Worm (Caenorhabditis elegans): ENCODE data around the gene W08E12.6.

The W08E12.6 gene

ce11 chrIV:3345484-3345883 lies 47.1 kb downstream of the W08E12.6 start:
- TF ChIP-seq elt-3 (tag; optimal IDR thresholded peaks at IDR 0.05) = no peak
- no peak for TF ChIP-seq nhr-20 (tag; optimal IDR thresholded peaks at IDR 0.05)
- TF ChIP-seq C04F5.9 (tag; optimal IDR thresholded peaks at IDR 0.05) = no peak
- TF ChIP-seq vab-15 (tag; optimal IDR thresholded peaks at IDR 0.05) = no peak
- TF ChIP-seq lsy-2 (tag; optimal IDR thresholded peaks at IDR 0.05) = no peak
- TF ChIP-seq ceh-88 (GFP tag; IDR thresholded peaks at IDR 0.05) = no peak
- no peak for TF ChIP-seq pax-3 (tag; optimal IDR thresholded peaks at IDR 0.05)
- no peak for TF ChIP-seq zag-1 (tag; optimal IDR thresholded peaks at IDR 0.05)
- no peak for TF ChIP-seq pag-3 (tag; optimal IDR thresholded peaks at IDR 0.05; ENCODE audit: borderline replicate concordance, insufficient read depth)
- TF ChIP-seq snpc-4 (tag; optimal IDR thresholded peaks at IDR 0.05) = no peak
- TF ChIP-seq dsc-1 (tag; optimal IDR thresholded peaks at IDR 0.05) = no peak
- no peak for TF ChIP-seq ces-1 (GFP tag; optimal IDR thresholded peaks at IDR 0.05)
- TF ChIP-seq isw-1 (GFP tag; IDR thresholded peaks at IDR 0.05) = no peak
- TF ChIP-seq ceh-63 (GFP tag; optimal IDR thresholded peaks at IDR 0.05) = no peak

- TF ChIP-seq ceh-63 (GFP tag; optimal IDR thresholded peaks at IDR 0.05) (no peak), ceh-90 (tag; optimal IDR thresholded peaks at IDR 0.05) (no peak), lin-13 (GFP tag; optimal IDR thresholded peaks at IDR 0.05) (no peak), ceh-8 (GFP tag; optimal IDR thresholded peaks at IDR 0.05) (peak; percentile 83), ama-1 (optimal IDR thresholded peaks at IDR 0.05) (no peak), lin-14 (GFP tag; optimal IDR thresholded peaks at IDR 0.05) (peak; percentile 1), vab-15 (tag; optimal IDR thresholded peaks at IDR 0.05) (no peak), isw-1 (GFP tag; IDR thresholded peaks at IDR 0.05) (no peak), efl-1 (optimal IDR thresholded peaks at IDR 0.05) (no peak), efl-1 (GFP tag; optimal IDR thresholded peaks at IDR 0.05 in 1 of 2) (peak in 1 of 2 experiments; percentile 41), dsc-1 (tag; optimal IDR thresholded peaks at IDR 0.05) (no peak), hpl-2 (GFP tag; optimal IDR thresholded peaks at IDR 0.05) (no peak)
Measured at ce11 chrIV:3348334-3348733, 49.9 kb downstream of the W08E12.6 start.
